Worm (Caenorhabditis elegans) whole organism, L4 larva: ENCODE results near the gene ZK512.10.

Source experiments
- F26F4.8 ChIP-seq: fragments of 200-800 bp; sonication (Bioruptor generic); conservative IDR thresholded peaks from 2 replicates; pipeline ENCODE4 v1.3.6; 2022; ENCODE audit warnings: missing genetic modification characterization, missing compliant biosample characterization
- Y105C5A.15 ChIP-seq: fragments of 200-800 bp; sonication (Bioruptor generic); IDR thresholded peaks from 2 replicates; pipeline ENCODE4 v1.3.6; 2022; ENCODE audit warnings: missing genetic modification characterization, missing compliant biosample characterization
- Y75B8A.6 ChIP-seq: fragments of 200-800 bp; sonication (Bioruptor generic); IDR thresholded peaks from 2 replicates; pipeline ENCODE4 v1.3.6; 2022; ENCODE audit warnings: missing genetic modification reagents, missing genetic modification characterization, missing compliant biosample characterization
- attf-4 ChIP-seq: sonication (generic microtip); optimal IDR thresholded peaks from 3 replicates; lab custom pipeline; 2017; ENCODE audit warnings: missing biosample characterization, missing genetic modification characterization
- daf-19 ChIP-seq: fragments of 200-800 bp; sonication (Bioruptor generic); conservative IDR thresholded peaks from 2 replicates; pipeline ENCODE4 v1.3.6; 2022; ENCODE audit warnings: missing genetic modification characterization, missing compliant biosample characterization
- dpl-1 ChIP-seq: fragments of 150-350 bp; optimal IDR thresholded peaks from 2 replicates; lab custom pipeline; 2014; ENCODE audit warnings: missing biosample characterization, missing genetic modification reagents, missing genetic modification characterization
- egl-43 ChIP-seq: fragments of 200-800 bp; sonication (Bioruptor generic); IDR thresholded peaks from 2 replicates; pipeline ENCODE4 v1.3.6; 2022; ENCODE audit warnings: missing genetic modification reagents, missing genetic modification characterization, missing compliant biosample characterization
- fkh-10 ChIP-seq: fragments of 150-350 bp; optimal IDR thresholded peaks from 2 replicates; lab custom pipeline; 2014; ENCODE audit warnings: missing biosample characterization, missing genetic modification reagents, missing genetic modification characterization
- fos-1 ChIP-seq: fragments of 150-350 bp; optimal IDR thresholded peaks from 2 replicates; lab custom pipeline; 2014; ENCODE audit warnings: missing biosample characterization, missing genetic modification characterization
- hlh-11 ChIP-seq: fragments of 200-800 bp; sonication (Bioruptor generic); optimal IDR thresholded peaks from 2 replicates; lab custom pipeline; 2018; ENCODE audit warnings: mild to moderate bottlenecking, missing genetic modification characterization, missing compliant biosample characterization
- hlh-30 ChIP-seq: sonication (generic microtip); optimal IDR thresholded peaks from 2 replicates; lab custom pipeline; 2017; ENCODE audit warnings: antibody characterized with exemption, mild to moderate bottlenecking, missing genetic modification characterization, missing compliant biosample characterization; ENCODE audit not compliant: insufficient read depth
- jun-1 ChIP-seq: fragments of 150-350 bp; optimal IDR thresholded peaks from 2 replicates; lab custom pipeline; 2014; ENCODE audit warnings: missing biosample characterization, missing genetic modification reagents, missing genetic modification characterization
- lim-7 ChIP-seq: fragments of 200-800 bp; sonication (Bioruptor generic); IDR thresholded peaks from 2 replicates; pipeline ENCODE4 v1.3.6; 2022; ENCODE audit warnings: missing genetic modification characterization, missing compliant biosample characterization
- lin-1 ChIP-seq: fragments of 200-800 bp; sonication (Bioruptor generic); IDR thresholded peaks from 2 replicates; pipeline ENCODE4 v1.3.6; 2022; ENCODE audit warnings: missing genetic modification reagents, missing genetic modification characterization, missing compliant biosample characterization
- lin-29 ChIP-seq: fragments of 200-800 bp; sonication (Bioruptor generic); IDR thresholded peaks from 2 replicates; pipeline ENCODE4 v1.3.6; 2022; ENCODE audit warnings: missing genetic modification reagents, missing genetic modification characterization, missing compliant biosample characterization
- lin-39 ChIP-seq: fragments of 150-350 bp; optimal IDR thresholded peaks from 2 replicates; lab custom pipeline; 2014; ENCODE audit warnings: missing biosample characterization, missing genetic modification reagents, missing genetic modification characterization
- lir-3 ChIP-seq: sonication (generic microtip); optimal IDR thresholded peaks from 2 replicates; lab custom pipeline; 2016; ENCODE audit warnings: mild to moderate bottlenecking, missing genetic modification characterization, missing compliant biosample characterization
- lsy-2 ChIP-seq, 2 experiments: fragments of 150-350 bp in 1 of 2; sonication (generic microtip) in 1 of 2; optimal IDR thresholded peaks; 2 replicates each; lab custom pipeline; 2014 to 2017; ENCODE audit warnings: missing biosample characterization in 2 of 2, missing genetic modification characterization in 2 of 2
- mdt-29 ChIP-seq: fragments of 200-800 bp; sonication (Bioruptor generic); IDR thresholded peaks from 2 replicates; pipeline ENCODE4 v1.3.6; 2022; ENCODE audit warnings: missing genetic modification reagents, missing genetic modification characterization, missing compliant biosample characterization
- mep-1 ChIP-seq: fragments of 150-350 bp; sonication (generic microtip); optimal IDR thresholded peaks from 3 replicates; lab custom pipeline; 2014; ENCODE audit warnings: missing biosample characterization, missing genetic modification characterization
- mes-2 ChIP-seq: sonication (generic microtip); optimal IDR thresholded peaks from 2 replicates; lab custom pipeline; 2016; ENCODE audit warnings: missing genotype, mild to moderate bottlenecking, missing genetic modification characterization, missing compliant biosample characterization; ENCODE audit not compliant: poor library complexity, severe bottlenecking
- nhr-41 ChIP-seq: fragments of 200-800 bp; sonication (Bioruptor generic); IDR thresholded peaks from 2 replicates; pipeline ENCODE4 v1.3.6; 2022; ENCODE audit warnings: missing genetic modification reagents, missing genetic modification characterization, missing compliant biosample characterization
- nhr-42 ChIP-seq: fragments of 200-800 bp; sonication (Bioruptor generic); IDR thresholded peaks from 2 replicates; pipeline ENCODE4 v1.3.6; 2022; ENCODE audit warnings: missing genetic modification characterization, missing compliant biosample characterization
- saeg-2 ChIP-seq: fragments of 200-800 bp; sonication (Bioruptor generic); IDR thresholded peaks from 2 replicates; pipeline ENCODE4 v1.3.6; 2022; ENCODE audit warnings: missing genetic modification reagents, missing genetic modification characterization, missing compliant biosample characterization
- spr-1 ChIP-seq: sonication (generic microtip); optimal IDR thresholded peaks from 2 replicates; lab custom pipeline; 2016; ENCODE audit warnings: mild to moderate bottlenecking, missing genetic modification characterization, missing compliant biosample characterization
- spr-3 ChIP-seq: fragments of 200-800 bp; sonication (Bioruptor generic); optimal IDR thresholded peaks from 2 replicates; lab custom pipeline; 2018; ENCODE audit warnings: mild to moderate bottlenecking, missing genetic modification characterization, missing compliant biosample characterization
- tra-1 ChIP-seq: fragments of 200-800 bp; sonication (Bioruptor generic); IDR thresholded peaks from 2 replicates; pipeline ENCODE4 v1.3.6; 2022; ENCODE audit warnings: missing genetic modification reagents, missing genetic modification characterization, missing compliant biosample characterization
- unc-39 ChIP-seq: sonication (generic microtip); optimal IDR thresholded peaks from 2 replicates; lab custom pipeline; 2017; ENCODE audit warnings: missing biosample characterization, missing genetic modification characterization
- unc-62 ChIP-seq, 3 experiments: fragments of 150-350 bp in 1 of 3; sonication (generic microtip); optimal IDR thresholded peaks in 2 of 3; peaks in 1 of 3; 1 replicate in 1 of 3; 2 replicates in 2 of 3; lab custom pipeline; 2014 to 2017; ENCODE audit warnings: missing biosample characterization in 3 of 3, missing genetic modification characterization in 3 of 3, missing genetic modification reagents in 3 of 3, missing genotype in 1 of 3
- zfp-2 ChIP-seq: sonication (generic microtip); optimal IDR thresholded peaks from 2 replicates; lab custom pipeline; 2016; ENCODE audit warnings: mild to moderate bottlenecking, missing genetic modification characterization, missing compliant biosample characterization
- zfp-3 ChIP-seq: fragments of 200-800 bp; sonication (Bioruptor generic); conservative IDR thresholded peaks from 2 replicates; pipeline ENCODE4 v1.3.6; 2022; ENCODE audit warnings: missing genetic modification reagents, missing genetic modification characterization, missing compliant biosample characterization

Gene ZK512.10

DNA sequence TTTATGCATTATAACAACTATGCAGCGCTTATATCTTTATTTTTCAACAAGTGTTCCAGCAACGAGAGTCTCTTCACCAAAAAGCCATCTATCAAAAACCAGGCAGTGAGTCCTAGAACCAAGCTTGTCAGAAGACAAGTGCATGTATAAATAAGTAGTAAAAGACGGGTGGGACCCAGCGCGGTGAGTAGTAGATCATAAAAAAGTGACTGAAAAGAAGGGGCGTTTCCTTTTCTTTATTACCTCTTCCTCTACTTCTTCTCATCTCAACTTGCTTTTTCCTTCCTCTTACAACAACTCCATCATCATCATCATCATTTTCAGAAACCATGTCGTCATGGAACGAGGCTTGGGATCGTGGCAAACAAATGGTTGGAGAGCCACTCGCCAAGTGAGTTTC lies 5.9 kb downstream of the ZK512.10 start, which contains the start of gene eat-4:
Gene eat-4, plus strand, starts transcription at position 301 of the 400 bp plus-strand sequence.
- TF ChIP-seq mdt-29 (GFP tag; lab: Robert Waterston, UW), result no peak
- TF ChIP-seq Y75B8A.6 (GFP tag; lab: Robert Waterston, UW), result no peak
- no peak for TF ChIP-seq lin-39 (tag; lab: Kevin White, UChicago)
- TF ChIP-seq nhr-41 (GFP tag; lab: Robert Waterston, UW), result no peak

DNA sequence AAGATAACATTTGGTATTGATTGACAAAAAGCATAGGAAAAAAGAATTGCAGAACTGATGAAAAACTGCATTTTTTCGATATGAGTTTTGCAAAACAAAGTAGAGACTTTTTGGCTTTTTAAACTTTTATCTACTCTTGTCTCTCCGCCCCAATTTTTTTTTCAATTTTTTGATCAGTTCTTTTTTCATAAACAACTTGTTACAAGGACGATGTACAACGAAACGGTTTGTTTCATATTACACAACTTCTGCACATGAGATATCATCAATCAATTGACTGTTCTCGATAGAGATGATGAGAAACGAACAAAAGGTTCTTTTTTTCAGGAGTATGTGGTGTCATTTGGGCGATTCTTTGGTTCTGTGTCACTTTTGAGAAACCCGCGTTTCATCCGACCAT lies 7.9 kb downstream of the ZK512.10 start, which contains the start of gene ZK512.7:
Gene ZK512.7, minus strand, starts transcription at position 101 of the 400 bp plus-strand sequence.
- TF ChIP-seq zfp-3 (GFP tag; lab: Robert Waterston, UW), result no peak
- TF ChIP-seq unc-62 (GFP tag; optimal IDR thresholded peaks at IDR 0.05 in 1 of 2; lab: Kevin White, UChicago), result peak in 1 of 2 experiments; percentile 72
- no peak for TF ChIP-seq unc-62 (tag; optimal IDR thresholded peaks at IDR 0.05; lab: Kevin White, UChicago)
- no peak for TF ChIP-seq hlh-11 (tag; lab: Kevin White, UChicago)
- no peak for TF ChIP-seq daf-19 (GFP tag; lab: Robert Waterston, UW)

DNA sequence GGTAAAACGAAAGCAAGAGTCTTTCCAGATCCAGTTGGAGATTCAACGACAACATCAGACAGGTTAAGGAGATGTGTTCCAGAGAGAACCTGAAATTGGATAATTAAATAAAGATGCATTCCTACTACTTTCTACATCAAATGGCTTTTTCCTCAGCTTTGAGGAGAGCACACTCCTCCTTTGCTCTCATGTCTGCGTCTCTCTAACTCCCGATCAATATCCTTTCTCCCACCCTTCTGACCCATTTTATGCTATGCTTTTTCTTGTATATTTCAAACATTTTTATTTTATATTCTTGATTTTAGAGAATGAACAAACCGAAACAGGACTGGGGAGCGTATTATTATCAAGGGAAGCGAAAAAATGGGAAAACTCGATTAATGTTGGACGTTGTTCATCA lies 13.2 kb downstream of the ZK512.10 start, which contains the start of gene ZK512.11:
Gene ZK512.11, plus strand, starts transcription at position 301 of the 400 bp plus-strand sequence.
- TF ChIP-seq mep-1 (tag; lab: Kevin White, UChicago) (no peak), lin-29 (no peak), saeg-2 (GFP tag; lab: Robert Waterston, UW) (no peak), nhr-42 (GFP tag; lab: Robert Waterston, UW) (no peak), spr-1 (tag; lab: Kevin White, UChicago) (no peak), tra-1 (GFP tag; lab: Robert Waterston, UW) (no peak), spr-3 (GFP tag; lab: Kevin White, UChicago) (no peak), lin-1 (GFP tag; lab: Robert Waterston, UW) (no peak), fos-1 (tag; lab: Kevin White, UChicago) (no peak), fkh-10 (no peak), F26F4.8 (no peak), mes-2 (tag; lab: Kevin White, UChicago) (no peak), lir-3 (no peak), unc-39 (no peak), attf-4 (tag; lab: Kevin White, UChicago) (no peak), jun-1 (tag; lab: Kevin White, UChicago) (no peak), egl-43 (GFP tag; lab: Robert Waterston, UW) (no peak)

DNA sequence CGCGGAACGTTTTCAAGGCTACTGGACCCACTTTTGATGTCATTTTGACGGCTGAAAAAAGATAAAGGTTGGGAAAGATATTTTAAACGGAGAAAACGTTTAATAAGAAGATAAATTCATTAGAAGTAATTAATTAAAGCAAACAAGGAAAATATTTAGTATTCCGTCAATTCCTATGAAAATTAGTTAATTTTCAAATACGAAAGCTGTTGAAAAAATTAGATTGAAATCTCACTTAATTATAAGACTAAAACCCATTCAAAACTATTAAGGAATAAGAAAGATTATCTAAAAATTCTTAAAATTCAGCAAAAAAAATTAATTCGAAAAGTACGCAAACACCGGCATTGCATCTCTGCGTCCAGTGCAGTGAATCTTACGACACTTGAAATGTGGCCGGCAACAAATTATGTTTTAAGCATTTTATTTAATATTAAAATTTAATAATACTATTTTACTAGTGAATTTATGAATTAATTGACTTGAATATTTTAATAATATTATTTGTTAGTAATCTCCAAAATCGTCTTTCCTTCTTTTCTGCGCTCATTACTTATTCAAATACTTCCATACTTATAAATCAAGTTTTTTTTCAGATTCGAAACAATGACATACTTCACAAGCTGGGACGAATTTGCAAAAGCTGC lies 14.2 kb downstream of the ZK512.10 start, which contains the start of the genes ZK512.2 and ZK512.4:
Gene ZK512.2, minus strand, starts transcription at position 51 of the 647 bp plus-strand sequence.
Gene ZK512.4, plus strand, starts transcription at position 597 of the 647 bp plus-strand sequence.
- peak; percentile 10 for TF ChIP-seq hlh-30
- peak; percentile 41 for TF ChIP-seq dpl-1 (GFP tag; lab: Kevin White, UChicago)
- TF ChIP-seq lsy-2 (tag; optimal IDR thresholded peaks at IDR 0.05; lab: Kevin White, UChicago), result peak in 1 of 2 experiments; percentile 57
- peak; percentile 60 for TF ChIP-seq mes-2 (tag; lab: Kevin White, UChicago)
- TF ChIP-seq lim-7 (GFP tag; lab: Robert Waterston, UW), result no peak

DNA sequence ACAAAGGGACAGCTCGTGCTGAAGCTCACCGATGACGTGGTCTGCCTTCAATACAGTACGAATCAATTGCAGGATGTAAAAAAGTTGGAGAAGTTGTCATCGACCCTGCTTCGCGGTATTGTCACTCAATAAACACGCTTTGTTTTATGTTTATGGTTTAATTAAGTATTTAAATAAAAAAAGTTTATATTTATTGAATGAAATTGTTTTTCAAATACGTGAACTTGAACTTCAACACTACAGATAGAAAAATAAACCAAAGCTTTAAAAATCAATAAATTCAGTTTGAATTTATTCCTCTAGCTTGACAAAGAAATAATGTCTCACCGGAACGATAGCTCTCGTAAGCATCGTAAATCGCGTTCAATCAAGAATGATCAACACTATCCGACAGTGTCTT lies 15.1 kb downstream of the ZK512.10 start, which contains the start of gene ZK512.8:
Gene ZK512.8, plus strand, starts transcription at position 301 of the 400 bp plus-strand sequence.
- TF ChIP-seq zfp-2 (tag; lab: Kevin White, UChicago), result no peak
- TF ChIP-seq Y105C5A.15, result no peak
- no peak for TF ChIP-seq nhr-42 (GFP tag; lab: Robert Waterston, UW)
